Fruit fly (Drosophila melanogaster) whole organism, wandering third instar larva: Measurements from ENCODE around the gene CG3527.

Source experiments
- CG32264 ChIP-seq: fragments of 200-800 bp; sonication (Bioruptor generic); optimal IDR thresholded peaks from 2 replicates; lab custom pipeline; 2016; ENCODE audit warnings: missing biosample characterization, missing genetic modification characterization
- CrebA ChIP-seq: fragments of 200-800 bp; sonication (Bioruptor generic); optimal IDR thresholded peaks from 2 replicates; lab custom pipeline; 2016; ENCODE audit warnings: missing biosample characterization, mild to moderate bottlenecking, missing genetic modification characterization, borderline replicate concordance
- Dfd ChIP-seq: fragments of >200 bp; optimal IDR thresholded peaks from 2 replicates; lab custom pipeline; 2017; ENCODE audit warnings: missing biosample characterization, missing genetic modification characterization
- Dif ChIP-seq: fragments of 200-275, 200-300 bp; sonication (Bioruptor generic); optimal IDR thresholded peaks from 2 replicates; lab custom pipeline; 2018; ENCODE audit warnings: missing biosample characterization, missing genetic modification characterization; ENCODE audit not compliant: partially characterized antibody
- GATAd ChIP-seq: sonication (Bioruptor generic); optimal IDR thresholded peaks from 2 replicates; lab custom pipeline; 2016; ENCODE audit warnings: missing biosample characterization, missing genetic modification characterization
- HLH106 ChIP-seq: fragments of 200-800 bp; optimal IDR thresholded peaks from 3 replicates; lab custom pipeline; 2019; ENCODE audit warnings: missing biosample characterization, mild to moderate bottlenecking, missing genetic modification characterization, moderate library complexity
- Hr78 ChIP-seq: fragments of >200 bp; optimal IDR thresholded peaks from 2 replicates; lab custom pipeline; 2017; ENCODE audit warnings: missing biosample characterization, missing genetic modification characterization
- Hr83 ChIP-seq: fragments of 200-300 bp; sonication (Bioruptor generic); optimal IDR thresholded peaks from 2 replicates; lab custom pipeline; 2016; ENCODE audit warnings: missing biosample characterization, mild to moderate bottlenecking, missing genetic modification characterization, moderate library complexity; ENCODE audit not compliant: poor library complexity, severe bottlenecking
- Jra ChIP-seq: sonication (Bioruptor generic); optimal IDR thresholded peaks from 2 replicates; lab custom pipeline; 2016; ENCODE audit warnings: missing biosample characterization, missing genetic modification characterization
- Mio ChIP-seq: sonication (Bioruptor generic); optimal IDR thresholded peaks from 2 replicates; lab custom pipeline; 2016; ENCODE audit warnings: missing biosample characterization, missing genetic modification characterization
- Myc ChIP-seq: fragments of >200 bp; optimal IDR thresholded peaks from 2 replicates; lab custom pipeline; 2017
- N ChIP-seq: fragments of >200 bp; optimal IDR thresholded peaks from 2 replicates; lab custom pipeline; 2018; ENCODE audit warnings: missing biosample characterization, missing external identifiers, missing genetic modification characterization
- Rel ChIP-seq, 2 experiments: fragments of 200-800 bp; sonication (Bioruptor generic) in 1 of 2; optimal IDR thresholded peaks; 2 replicates in 1 of 2; 3 replicates in 1 of 2; lab custom pipeline; 2016 to 2019; ENCODE audit warnings: mild to moderate bottlenecking in 2 of 2, missing biosample characterization in 2 of 2, missing genetic modification characterization in 2 of 2, moderate library complexity in 1 of 2
- Sp1 ChIP-seq: fragments of 200-800 bp; sonication (Bioruptor generic); optimal IDR thresholded peaks from 3 replicates; lab custom pipeline; 2019; ENCODE audit warnings: missing biosample characterization, mild to moderate bottlenecking, missing genetic modification characterization, moderate library complexity
- Vsx2 ChIP-seq: fragments of 200-300, 225-300 bp; sonication (Bioruptor generic); optimal IDR thresholded peaks from 2 replicates; lab custom pipeline; 2018; ENCODE audit warnings: missing biosample characterization, missing genetic modification characterization; ENCODE audit not compliant: partially characterized antibody
- br ChIP-seq: fragments of 200-800 bp; sonication (Bioruptor generic); optimal IDR thresholded peaks from 2 replicates; lab custom pipeline; 2016; ENCODE audit warnings: missing biosample characterization, missing genetic modification characterization
- brk ChIP-seq: fragments of 200-800 bp; sonication (Bioruptor generic); optimal IDR thresholded peaks from 2 replicates; lab custom pipeline; 2016; ENCODE audit warnings: missing biosample characterization, mild to moderate bottlenecking, missing genetic modification characterization
- dl ChIP-seq, 2 experiments: fragments of 175-275, 200-275 bp in 1 of 2; fragments of 200-275 bp in 1 of 2; sonication (Bioruptor generic); optimal IDR thresholded peaks; lab custom pipeline; 2018; ENCODE audit warnings: mild to moderate bottlenecking in 2 of 2, missing biosample characterization in 2 of 2, missing genetic modification characterization in 2 of 2, moderate library complexity in 2 of 2; ENCODE audit not compliant: partially characterized antibody in 2 of 2, insufficient read depth in 1 of 2
- dmrt93B ChIP-seq: fragments of 200-800 bp; sonication (Bioruptor generic); optimal IDR thresholded peaks from 2 replicates; lab custom pipeline; 2018; ENCODE audit warnings: missing biosample characterization, mild to moderate bottlenecking, missing genetic modification characterization
- dsf ChIP-seq: sonication (Bioruptor generic); optimal IDR thresholded peaks from 2 replicates; lab custom pipeline; 2016; ENCODE audit warnings: missing biosample characterization, missing genetic modification characterization, borderline replicate concordance
- ey ChIP-seq: fragments of 200-800 bp; sonication (Bioruptor generic); optimal IDR thresholded peaks from 2 replicates; lab custom pipeline; 2016; ENCODE audit warnings: missing biosample characterization, missing genetic modification characterization
- fru ChIP-seq: fragments of 200-800 bp; sonication (Bioruptor generic); optimal IDR thresholded peaks from 3 replicates; lab custom pipeline; 2016; ENCODE audit warnings: missing biosample characterization, mild to moderate bottlenecking, missing genetic modification characterization
- h ChIP-seq: fragments of 200-800 bp; sonication (Bioruptor generic); optimal IDR thresholded peaks from 3 replicates; lab custom pipeline; 2016; ENCODE audit warnings: missing biosample characterization, mild to moderate bottlenecking, missing genetic modification characterization
- jim ChIP-seq: fragments of 175-275, 200-325 bp; sonication (Bioruptor generic); optimal IDR thresholded peaks from 2 replicates; lab custom pipeline; 2016; ENCODE audit warnings: missing biosample characterization, mild to moderate bottlenecking, missing genetic modification characterization
- lola ChIP-seq: fragments of >200 bp; optimal IDR thresholded peaks from 2 replicates; lab custom pipeline; 2017; ENCODE audit warnings: missing biosample characterization, missing genetic modification characterization
- pan ChIP-seq: fragments of >200 bp; optimal IDR thresholded peaks from 2 replicates; lab custom pipeline; 2017
- psq ChIP-seq: fragments of 200-800 bp; sonication (Bioruptor generic); optimal IDR thresholded peaks from 3 replicates; lab custom pipeline; 2017; ENCODE audit warnings: missing biosample characterization, mild to moderate bottlenecking, missing genetic modification characterization, moderate library complexity
- rgr ChIP-seq: fragments of 200-800 bp; sonication (Bioruptor generic); optimal IDR thresholded peaks from 3 replicates; lab custom pipeline; 2016; ENCODE audit warnings: missing biosample characterization, mild to moderate bottlenecking, missing genetic modification characterization
- sage ChIP-seq: fragments of 200-800 bp; sonication (Bioruptor generic); optimal IDR thresholded peaks from 2 replicates; lab custom pipeline; 2016; ENCODE audit warnings: missing biosample characterization, mild to moderate bottlenecking, missing genetic modification characterization
- sv ChIP-seq: fragments of 200-800 bp; sonication (Bioruptor generic); optimal IDR thresholded peaks from 3 replicates; lab custom pipeline; 2016; ENCODE audit warnings: missing biosample characterization, missing genetic modification characterization
- tai ChIP-seq: sonication (Bioruptor generic); optimal IDR thresholded peaks from 2 replicates; lab custom pipeline; 2016; ENCODE audit warnings: missing biosample characterization, missing genetic modification characterization
- usp ChIP-seq: fragments of >200 bp; optimal IDR thresholded peaks from 2 replicates; lab custom pipeline; 2017; ENCODE audit warnings: missing biosample characterization, missing genetic modification characterization
- woc ChIP-seq: sonication (Bioruptor generic); optimal IDR thresholded peaks from 2 replicates; lab custom pipeline; 2016; ENCODE audit warnings: missing biosample characterization, mild to moderate bottlenecking, missing genetic modification characterization

Gene CG3527

dm6 chrX:4508072-4508644 is 43.6 kb upstream of the CG3527 start:
- peak; percentile 6 to 41 for TF ChIP-seq dl (GFP tag; optimal IDR thresholded peaks at IDR 0.05; lab: Kevin White, UChicago; ENCODE audit: insufficient read depth in 1 of 2, partially characterized antibody in 2 of 2)
- peak; percentile 21 for TF ChIP-seq Dif
- no peak for TF ChIP-seq lola (GFP tag; lab: Kevin White, UChicago)

DNA sequence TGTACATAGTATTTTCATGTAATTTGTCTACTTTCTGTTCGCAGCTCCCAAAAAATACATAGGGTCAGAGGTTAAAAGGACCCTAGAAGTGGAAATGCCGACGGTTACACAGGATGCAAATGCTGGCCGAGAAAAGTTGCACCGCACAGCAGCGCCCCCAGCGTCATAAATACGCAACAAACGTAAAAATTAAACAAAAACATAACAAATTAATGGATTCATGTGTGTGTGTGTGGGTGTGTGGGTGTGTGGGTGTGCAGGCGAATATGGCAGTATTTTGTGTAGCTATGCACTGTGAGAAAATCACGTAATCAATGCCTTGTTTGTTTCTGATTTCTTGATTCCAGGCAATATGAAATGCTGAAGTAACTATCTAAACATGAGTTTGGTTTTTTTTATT is 40.2 kb upstream of the CG3527 start:
- TF ChIP-seq HLH106 (tag; lab: Kevin White, UChicago), result no peak
- TF ChIP-seq brk (GFP tag; lab: Kevin White, UChicago), result no peak
- TF ChIP-seq dl (GFP tag; optimal IDR thresholded peaks at IDR 0.05; lab: Kevin White, UChicago; ENCODE audit: insufficient read depth in 1 of 2, partially characterized antibody in 2 of 2), result no peak

DNA sequence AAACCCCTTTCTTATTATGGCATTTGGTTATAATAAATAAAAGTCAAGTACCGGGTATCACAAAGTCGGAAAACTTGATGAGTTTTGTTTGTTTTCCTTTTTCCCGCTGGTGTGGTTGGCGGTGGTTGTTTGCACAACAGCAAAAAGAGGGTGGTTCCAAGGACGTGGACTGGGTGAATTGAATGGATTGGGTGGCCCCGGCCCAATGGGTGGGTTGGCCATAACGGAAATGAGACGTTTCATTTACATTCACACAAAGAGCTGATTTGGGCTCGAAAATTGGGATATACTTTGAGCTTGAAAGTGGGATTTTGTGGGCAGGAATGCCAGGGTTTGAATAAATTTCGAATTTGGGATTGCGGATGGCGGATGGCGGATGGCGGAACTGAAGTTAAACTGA is 30.9 kb upstream of the CG3527 start:
- TF ChIP-seq sage (no peak), tai (no peak), fru (GFP tag; lab: Kevin White, UChicago) (no peak), Rel (GFP tag; optimal IDR thresholded peaks at IDR 0.05; lab: Kevin White, UChicago) (no peak), Rel (tag; optimal IDR thresholded peaks at IDR 0.05; lab: Kevin White, UChicago) (no peak), woc (GFP tag; lab: Kevin White, UChicago) (no peak), N (GFP tag; lab: Kevin White, UChicago) (no peak), Sp1 (GFP tag; lab: Kevin White, UChicago) (no peak), dmrt93B (no peak), br (GFP tag; lab: Kevin White, UChicago) (no peak), pan (no peak), dl (GFP tag; optimal IDR thresholded peaks at IDR 0.05; lab: Kevin White, UChicago; ENCODE audit: insufficient read depth in 1 of 2, partially characterized antibody in 2 of 2) (no peak), CrebA (no peak), HLH106 (tag; lab: Kevin White, UChicago) (no peak)

DNA sequence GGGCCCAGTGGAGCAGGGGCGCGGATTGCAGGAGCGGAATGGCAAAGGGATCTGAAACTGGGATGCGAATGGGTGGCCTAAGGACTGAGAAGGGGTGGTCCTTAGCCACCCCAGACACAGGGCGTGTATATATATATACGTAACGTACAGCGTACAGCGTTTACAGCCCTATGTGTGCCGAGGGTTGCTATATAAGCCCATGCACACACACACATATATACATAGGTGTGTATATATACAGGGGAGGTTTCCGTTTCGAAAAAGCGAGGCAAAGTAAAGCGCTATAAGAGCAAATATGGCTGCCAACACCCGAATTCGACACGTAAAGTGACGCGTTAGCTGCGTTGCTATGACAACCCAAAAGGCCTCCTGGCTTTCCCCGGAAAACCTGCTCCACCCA is 25.0 kb upstream of the CG3527 start:
- no peak for TF ChIP-seq dsf (GFP tag; lab: Kevin White, UChicago)
- TF ChIP-seq Vsx2 (GFP tag; lab: Kevin White, UChicago), result no peak
- no peak for TF ChIP-seq CrebA
- TF ChIP-seq Dfd, result no peak
- no peak for TF ChIP-seq woc (GFP tag; lab: Kevin White, UChicago)
- no peak for TF ChIP-seq Mio (GFP tag; lab: Kevin White, UChicago)
- no peak for TF ChIP-seq Jra
- no peak for TF ChIP-seq brk (GFP tag; lab: Kevin White, UChicago)
- no peak for TF ChIP-seq rgr (GFP tag; lab: Kevin White, UChicago)
- no peak for TF ChIP-seq Hr83 (GFP tag; lab: Kevin White, UChicago)
- TF ChIP-seq HLH106 (tag; lab: Kevin White, UChicago), result no peak
- TF ChIP-seq br (GFP tag; lab: Kevin White, UChicago), result no peak
- TF ChIP-seq psq (GFP tag; lab: Kevin White, UChicago), result no peak
- TF ChIP-seq N (GFP tag; lab: Kevin White, UChicago), result no peak
- no peak for TF ChIP-seq sage
- TF ChIP-seq h (GFP tag; lab: Kevin White, UChicago), result no peak
- no peak for TF ChIP-seq dl (GFP tag; optimal IDR thresholded peaks at IDR 0.05; lab: Kevin White, UChicago; ENCODE audit: insufficient read depth in 1 of 2, partially characterized antibody in 2 of 2)

- peak; percentile 1 for TF ChIP-seq sv (GFP tag; lab: Kevin White, UChicago)
- no peak for TF ChIP-seq Dfd
- no peak for TF ChIP-seq tai
- no peak for TF ChIP-seq Rel (GFP tag; optimal IDR thresholded peaks at IDR 0.05; lab: Kevin White, UChicago)
- peak; percentile 11 for TF ChIP-seq Rel (tag; optimal IDR thresholded peaks at IDR 0.05; lab: Kevin White, UChicago)
- TF ChIP-seq Mio (GFP tag; lab: Kevin White, UChicago), result no peak
- TF ChIP-seq pan, result no peak
- peak; percentile 44 for TF ChIP-seq Myc
- no peak for TF ChIP-seq GATAd
Measured at dm6 chrX:4529909-4530308, 21.9 kb upstream of the CG3527 start, which contains the start of gene CG3556. Gene CG3556, plus strand, starts transcription at chrX:4530231.

DNA sequence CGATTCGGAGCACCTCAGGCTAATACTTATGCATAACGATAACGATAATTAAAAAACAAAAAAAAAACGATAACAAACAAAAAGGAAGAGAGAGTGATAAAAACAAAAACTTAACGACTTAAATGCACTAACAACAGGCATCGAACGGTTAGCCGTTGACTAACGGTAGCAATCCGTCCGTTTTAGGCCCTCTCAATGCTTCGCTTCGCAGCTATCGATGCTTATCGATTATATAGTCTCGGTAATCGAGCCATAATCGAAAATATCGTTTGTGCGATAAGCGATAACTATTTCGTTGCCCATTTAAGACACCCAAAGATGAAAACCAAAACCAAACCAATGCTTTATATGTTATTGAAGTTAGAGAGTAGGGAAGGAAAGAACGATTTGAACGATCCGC is 17.8 kb upstream of the CG3527 start:
- TF ChIP-seq dl (GFP tag; optimal IDR thresholded peaks at IDR 0.05; lab: Kevin White, UChicago; ENCODE audit: insufficient read depth in 1 of 2, partially characterized antibody in 2 of 2), result no peak
- TF ChIP-seq CG32264, result no peak
- TF ChIP-seq ey (GFP tag; lab: Kevin White, UChicago), result no peak
- no peak for TF ChIP-seq CrebA
- TF ChIP-seq HLH106 (tag; lab: Kevin White, UChicago), result no peak
- no peak for TF ChIP-seq woc (GFP tag; lab: Kevin White, UChicago)
- no peak for TF ChIP-seq rgr (GFP tag; lab: Kevin White, UChicago)
- TF ChIP-seq fru (GFP tag; lab: Kevin White, UChicago), result no peak
- TF ChIP-seq Hr78 (GFP tag; lab: Kevin White, UChicago), result no peak
- TF ChIP-seq Myc, result no peak
- no peak for TF ChIP-seq tai
- TF ChIP-seq dmrt93B, result no peak
- no peak for TF ChIP-seq psq (GFP tag; lab: Kevin White, UChicago)
- no peak for TF ChIP-seq usp
- TF ChIP-seq jim (GFP tag; lab: Kevin White, UChicago), result no peak
- no peak for TF ChIP-seq Sp1 (GFP tag; lab: Kevin White, UChicago)
